Worm (Caenorhabditis elegans): ENCODE measurements around the gene B0361.4.

Gene B0361.4

DNA sequence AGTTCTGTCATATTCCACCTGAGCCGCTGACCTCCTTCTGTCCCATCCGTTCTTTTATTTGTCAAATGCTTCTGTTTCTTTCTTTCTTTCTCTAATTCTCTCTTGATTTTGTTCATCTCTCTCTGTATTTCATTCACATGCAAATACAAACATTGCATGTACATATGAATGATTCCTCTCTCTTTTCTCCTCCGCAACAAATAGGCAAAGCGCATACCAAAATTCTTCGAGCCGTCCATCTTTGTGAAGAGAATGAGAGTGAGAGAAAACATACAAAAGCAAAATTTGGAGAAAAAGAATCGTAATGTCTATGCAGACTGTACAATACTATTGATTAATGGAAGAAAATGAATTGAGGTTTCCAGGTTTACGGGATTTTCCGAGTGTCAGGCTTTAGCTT, 58.6 kb downstream of the B0361.4 start:
- no peak for TF ChIP-seq unc-62 (GFP tag; optimal IDR thresholded peaks at IDR 0.05)

Measured in whole organism, dauer.